Worm (Caenorhabditis elegans) whole organism, L1 larva: Measurements from ENCODE around the gene B0280.11.

ENCODE experiments used
- C16A3.4 ChIP-seq: fragments of 150-350 bp; optimal IDR thresholded peaks from 2 replicates; lab custom pipeline; 2014; ENCODE audit warnings: missing biosample characterization, missing genetic modification characterization
- C34B4.2 ChIP-seq: sonication (generic microtip); optimal IDR thresholded peaks from 2 replicates; lab custom pipeline; 2017; ENCODE audit warnings: mild to moderate bottlenecking, missing genetic modification characterization, missing compliant biosample characterization
- F16B12.6 ChIP-seq: fragments of 150-350 bp; optimal IDR thresholded peaks from 2 replicates; lab custom pipeline; 2014; ENCODE audit warnings: missing biosample characterization, missing genetic modification characterization
- Y116A8C.19 ChIP-seq: sonication (generic microtip); optimal IDR thresholded peaks from 2 replicates; lab custom pipeline; 2016; ENCODE audit warnings: missing compliant biosample characterization, missing genetic modification characterization, borderline replicate concordance
- alr-1 ChIP-seq: fragments of 200-800 bp; sonication (Bioruptor generic); optimal IDR thresholded peaks from 2 replicates; lab custom pipeline; 2018; ENCODE audit warnings: borderline replicate concordance, mild to moderate bottlenecking, missing genetic modification characterization, missing compliant biosample characterization
- aly-2 ChIP-seq: fragments of 150-350 bp; optimal IDR thresholded peaks from 2 replicates; lab custom pipeline; 2014; ENCODE audit warnings: missing biosample characterization, missing genetic modification characterization
- blmp-1 ChIP-seq: fragments of 150-350 bp; optimal IDR thresholded peaks from 2 replicates; lab custom pipeline; 2014; ENCODE audit warnings: missing biosample characterization, missing genetic modification characterization
- ceh-82 ChIP-seq, 3 experiments: fragments of 150-350 bp in 1 of 3; sonication (generic microtip) in 2 of 3; optimal IDR thresholded peaks; 2 replicates each; lab custom pipeline; 2014 to 2017; ENCODE audit warnings: missing biosample characterization in 3 of 3, missing genetic modification characterization in 3 of 3
- egl-13 ChIP-seq: sonication (generic microtip); optimal IDR thresholded peaks from 2 replicates; lab custom pipeline; 2016; ENCODE audit warnings: missing genotype, missing genetic modification reagents, missing genetic modification characterization, missing compliant biosample characterization
- elt-2 ChIP-seq: sonication (generic microtip); optimal IDR thresholded peaks from 2 replicates; lab custom pipeline; 2016; ENCODE audit warnings: missing genetic modification characterization, mild to moderate bottlenecking, inconsistent platforms, missing compliant biosample characterization, missing genetic modification reagents
- elt-3 ChIP-seq, 6 experiments: fragments of 150-350 bp in 1 of 6; sonication (generic microtip); optimal IDR thresholded peaks; 2 replicates each; lab custom pipeline; 2017 to 2018; ENCODE audit warnings: missing biosample characterization in 6 of 6, missing genetic modification characterization in 6 of 6, inconsistent platforms in 1 of 6
- ets-5 ChIP-seq: fragments of 200-800 bp; sonication (Bioruptor generic); IDR thresholded peaks from 2 replicates; pipeline ENCODE4 v1.3.6; 2022; ENCODE audit warnings: missing genetic modification characterization, missing compliant biosample characterization
- fkh-10 ChIP-seq: sonication (generic microtip); optimal IDR thresholded peaks from 2 replicates; lab custom pipeline; 2017; ENCODE audit warnings: missing biosample characterization, missing genetic modification reagents, missing genetic modification characterization
- fkh-8 ChIP-seq: sonication (generic microtip); optimal IDR thresholded peaks from 2 replicates; lab custom pipeline; 2016; ENCODE audit warnings: mild to moderate bottlenecking, missing genetic modification characterization, missing compliant biosample characterization
- fos-1 ChIP-seq: fragments of 150-350 bp; optimal IDR thresholded peaks from 2 replicates; lab custom pipeline; 2014; ENCODE audit warnings: missing biosample characterization, missing genetic modification characterization
- grh-1 ChIP-seq: fragments of 200-800 bp; sonication (Bioruptor generic); IDR thresholded peaks from 2 replicates; pipeline ENCODE4 v1.3.6; 2022; ENCODE audit warnings: missing genetic modification reagents, missing genetic modification characterization, missing compliant biosample characterization
- hlh-17 ChIP-seq: fragments of 200-800 bp; sonication (Bioruptor generic); optimal IDR thresholded peaks from 2 replicates; lab custom pipeline; 2018; ENCODE audit warnings: missing genetic modification characterization, mild to moderate bottlenecking, missing compliant biosample characterization, moderate library complexity, borderline replicate concordance
- hlh-4 ChIP-seq: sonication (generic microtip); optimal IDR thresholded peaks from 2 replicates; lab custom pipeline; 2016; ENCODE audit warnings: mild to moderate bottlenecking, missing genetic modification characterization, missing compliant biosample characterization
- hpl-2 ChIP-seq: fragments of 150-350 bp; optimal IDR thresholded peaks from 2 replicates; lab custom pipeline; 2014; ENCODE audit warnings: missing biosample characterization, missing genetic modification reagents, missing genetic modification characterization
- irx-1 ChIP-seq: sonication (generic microtip); optimal IDR thresholded peaks from 2 replicates; lab custom pipeline; 2016; ENCODE audit warnings: missing genetic modification characterization, missing compliant biosample characterization
- isw-1 ChIP-seq: fragments of 200-800 bp; sonication (Bioruptor generic); IDR thresholded peaks from 2 replicates; pipeline ENCODE4 v1.3.6; 2022; ENCODE audit warnings: missing genetic modification characterization, missing compliant biosample characterization
- jun-1 ChIP-seq: fragments of 150-350 bp; optimal IDR thresholded peaks from 2 replicates; lab custom pipeline; 2014; ENCODE audit warnings: missing biosample characterization, missing genetic modification reagents, missing genetic modification characterization
- lin-13 ChIP-seq: fragments of 150-350 bp; optimal IDR thresholded peaks from 2 replicates; lab custom pipeline; 2014; ENCODE audit warnings: missing biosample characterization, missing genetic modification reagents, missing genetic modification characterization
- lin-14 ChIP-seq: fragments of 200-800 bp; sonication (Bioruptor generic); optimal IDR thresholded peaks from 2 replicates; lab custom pipeline; 2018; ENCODE audit warnings: mild to moderate bottlenecking, missing genetic modification characterization, moderate library complexity, missing compliant biosample characterization
- lsy-2 ChIP-seq, 2 experiments: fragments of 150-350 bp; optimal IDR thresholded peaks; 2 replicates each; lab custom pipeline; 2014; ENCODE audit warnings: missing biosample characterization in 2 of 2, missing genetic modification characterization in 2 of 2
- mab-9 ChIP-seq: fragments of 200-800 bp; sonication (Bioruptor generic); IDR thresholded peaks from 2 replicates; pipeline ENCODE4 v1.3.6; 2022; ENCODE audit warnings: missing genetic modification reagents, missing genetic modification characterization, missing compliant biosample characterization
- mdl-1 ChIP-seq, 2 experiments: fragments of 150-350 bp; optimal IDR thresholded peaks; 2 replicates each; lab custom pipeline; 2014 to 2017; ENCODE audit warnings: missing biosample characterization in 2 of 2, missing genetic modification characterization in 2 of 2, inconsistent platforms in 1 of 2
- mef-2 ChIP-seq: fragments of 150-350 bp; optimal IDR thresholded peaks from 2 replicates; lab custom pipeline; 2014; ENCODE audit warnings: missing biosample characterization, missing genetic modification characterization
- nhr-12 ChIP-seq: sonication (generic microtip); optimal IDR thresholded peaks from 2 replicates; lab custom pipeline; 2017; ENCODE audit warnings: missing biosample characterization, missing genetic modification characterization
- nhr-19 ChIP-seq: fragments of 200-800 bp; sonication (Bioruptor generic); conservative IDR thresholded peaks from 2 replicates; pipeline ENCODE4 v1.3.6; 2022; ENCODE audit warnings: missing genetic modification characterization, missing compliant biosample characterization
- nhr-20 ChIP-seq: sonication (generic microtip); optimal IDR thresholded peaks from 2 replicates; lab custom pipeline; 2016; ENCODE audit warnings: mild to moderate bottlenecking, missing genetic modification characterization, missing compliant biosample characterization
- nhr-28 ChIP-seq: fragments of 150-350 bp; optimal IDR thresholded peaks from 2 replicates; lab custom pipeline; 2014; ENCODE audit warnings: missing biosample characterization, missing genetic modification characterization
- nhr-71 ChIP-seq: sonication (generic microtip); optimal IDR thresholded peaks from 2 replicates; lab custom pipeline; 2016; ENCODE audit warnings: mild to moderate bottlenecking, missing genetic modification characterization, moderate library complexity, missing compliant biosample characterization
- nhr-76 ChIP-seq: sonication (generic microtip); optimal IDR thresholded peaks from 2 replicates; lab custom pipeline; 2017; ENCODE audit warnings: missing biosample characterization, missing genetic modification characterization
- nhr-77 ChIP-seq: fragments of 150-350 bp; optimal IDR thresholded peaks from 2 replicates; lab custom pipeline; 2014; ENCODE audit warnings: missing biosample characterization, missing genetic modification characterization
- nhr-84 ChIP-seq: sonication (generic microtip); optimal IDR thresholded peaks from 2 replicates; lab custom pipeline; 2017; ENCODE audit warnings: missing biosample characterization, missing genetic modification characterization
- pax-3 ChIP-seq: fragments of 200-800 bp; sonication (Bioruptor generic); optimal IDR thresholded peaks from 2 replicates; lab custom pipeline; 2018; ENCODE audit warnings: mild to moderate bottlenecking, missing genetic modification characterization, moderate library complexity, missing compliant biosample characterization
- rnt-1 ChIP-seq: sonication (generic microtip); optimal IDR thresholded peaks from 2 replicates; lab custom pipeline; 2016; ENCODE audit warnings: mild to moderate bottlenecking, missing genetic modification characterization, moderate library complexity, missing compliant biosample characterization
- snpc-4 ChIP-seq: fragments of 150-350 bp; optimal IDR thresholded peaks from 2 replicates; lab custom pipeline; 2014; ENCODE audit warnings: missing biosample characterization, missing genetic modification characterization
- snu-23 ChIP-seq: sonication (generic microtip); optimal IDR thresholded peaks from 2 replicates; lab custom pipeline; 2016; ENCODE audit warnings: missing genetic modification characterization, missing compliant biosample characterization
- sptf-1 ChIP-seq: fragments of 150-350 bp; optimal IDR thresholded peaks from 2 replicates; lab custom pipeline; 2014; ENCODE audit warnings: missing biosample characterization, missing genetic modification characterization
- sup-37 ChIP-seq: fragments of 200-800 bp; sonication (Bioruptor generic); optimal IDR thresholded peaks from 2 replicates; lab custom pipeline; 2018; ENCODE audit warnings: mild to moderate bottlenecking, missing genetic modification characterization, missing compliant biosample characterization
- unc-130 ChIP-seq: fragments of 150-350 bp; optimal IDR thresholded peaks from 2 replicates; lab custom pipeline; 2017; ENCODE audit warnings: missing biosample characterization, missing genetic modification characterization, inconsistent platforms
- unc-62 ChIP-seq: fragments of 150-350 bp; optimal IDR thresholded peaks from 2 replicates; lab custom pipeline; 2014; ENCODE audit warnings: missing biosample characterization, missing genetic modification reagents, missing genetic modification characterization
- unc-86 ChIP-seq: sonication (generic microtip); optimal IDR thresholded peaks from 2 replicates; lab custom pipeline; 2016; ENCODE audit warnings: missing genetic modification characterization, missing compliant biosample characterization
- vab-15 ChIP-seq: sonication (generic microtip); optimal IDR thresholded peaks from 2 replicates; lab custom pipeline; 2017; ENCODE audit warnings: missing genotype, mild to moderate bottlenecking, missing genetic modification characterization, missing compliant biosample characterization
- xbp-1 ChIP-seq: sonication (generic microtip); optimal IDR thresholded peaks from 2 replicates; lab custom pipeline; 2016; ENCODE audit warnings: missing genetic modification characterization, missing compliant biosample characterization
- zag-1 ChIP-seq: fragments of 150-350 bp; optimal IDR thresholded peaks from 2 replicates; lab custom pipeline; 2014; ENCODE audit warnings: missing biosample characterization, missing genetic modification characterization
- zip-4 ChIP-seq: fragments of 200-800 bp; sonication (Bioruptor generic); optimal IDR thresholded peaks from 2 replicates; lab custom pipeline; 2018; ENCODE audit warnings: mild to moderate bottlenecking, missing genetic modification characterization, moderate library complexity, missing compliant biosample characterization
- ztf-11 ChIP-seq, 2 experiments: sonication (generic microtip); optimal IDR thresholded peaks; 2 replicates each; lab custom pipeline; 2016 to 2017; ENCODE audit warnings: missing genetic modification characterization in 2 of 2, missing biosample characterization in 1 of 2, missing compliant biosample characterization in 1 of 2

Gene B0280.11

DNA sequence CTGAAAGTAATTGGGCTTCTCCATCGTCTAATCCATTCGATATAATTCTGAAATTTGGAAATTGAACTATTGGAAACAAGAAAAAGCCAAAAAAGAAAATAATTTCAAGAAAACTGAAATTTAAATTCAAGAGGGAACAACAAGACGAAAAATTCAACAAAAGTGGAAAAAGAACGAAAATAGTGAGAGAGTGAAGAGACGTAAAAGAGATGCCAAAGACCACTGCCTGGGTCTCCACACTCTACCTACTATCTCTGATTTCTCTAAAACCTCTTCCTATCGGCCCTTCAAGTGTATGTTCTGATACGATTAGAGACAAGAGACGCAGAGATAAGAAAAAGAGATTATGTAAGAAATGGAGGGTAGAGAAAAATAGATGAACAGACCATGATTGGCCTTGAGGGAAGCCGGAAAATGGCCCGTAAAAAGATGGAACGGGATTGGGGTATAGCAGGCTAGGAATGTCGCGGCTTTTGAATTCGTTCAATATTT is 15.7 kb upstream of the B0280.11 start, which contains the start of gene ogt-1 (continued):
- no peak for TF ChIP-seq ztf-11 (tag; optimal IDR thresholded peaks at IDR 0.05; lab: Kevin White, UChicago)
- TF ChIP-seq unc-130 (tag; lab: Kevin White, UChicago) = no peak
- peak; percentile 80 for TF ChIP-seq rnt-1 (tag; lab: Kevin White, UChicago)
- TF ChIP-seq elt-2 (tag; lab: Kevin White, UChicago) = peak; percentile 62
- TF ChIP-seq mdl-1 (tag; optimal IDR thresholded peaks at IDR 0.05; lab: Kevin White, UChicago) = peak in 1 of 2 experiments; percentile 79
- TF ChIP-seq nhr-77 (tag; lab: Kevin White, UChicago) = peak; percentile 71
- TF ChIP-seq isw-1 (GFP tag; lab: Robert Waterston, UW) = peak; percentile 70
- TF ChIP-seq sup-37 (GFP tag; lab: Kevin White, UChicago) = no peak
- TF ChIP-seq hlh-17 (GFP tag; lab: Kevin White, UChicago) = no peak
- no peak for TF ChIP-seq Y116A8C.19 (tag; lab: Kevin White, UChicago)
- peak; percentile 82 for TF ChIP-seq fos-1
- TF ChIP-seq pax-3 (tag; lab: Kevin White, UChicago) = no peak
- peak; percentile 61 for TF ChIP-seq fkh-10 (GFP tag; lab: Kevin White, UChicago)
- peak in 3 of 6 experiments; percentile 18 to 83 (median 78) for TF ChIP-seq elt-3 (tag; optimal IDR thresholded peaks at IDR 0.05; lab: Kevin White, UChicago)
- peak; percentile 66 for TF ChIP-seq aly-2 (tag; lab: Kevin White, UChicago)
- no peak for TF ChIP-seq mab-9 (GFP tag; lab: Robert Waterston, UW)
- no peak for TF ChIP-seq zip-4 (GFP tag; lab: Kevin White, UChicago)
- peak; percentile 97 for TF ChIP-seq lin-14 (GFP tag; lab: Kevin White, UChicago)
- TF ChIP-seq sptf-1 = no peak
- TF ChIP-seq nhr-76 (tag; lab: Kevin White, UChicago) = no peak
- no peak for TF ChIP-seq hlh-4 (tag; lab: Kevin White, UChicago)
- TF ChIP-seq lin-13 (GFP tag; lab: Kevin White, UChicago) = peak; percentile 82
- no peak for TF ChIP-seq nhr-84
- TF ChIP-seq grh-1 (GFP tag; lab: Robert Waterston, UW) = peak; percentile 69
- TF ChIP-seq alr-1 = no peak
- peak; percentile 36 for TF ChIP-seq hpl-2
- peak; percentile 39 for TF ChIP-seq zag-1 (tag; lab: Kevin White, UChicago)
- peak; percentile 76 for TF ChIP-seq snpc-4 (tag; lab: Kevin White, UChicago)
- peak; percentile 69 for TF ChIP-seq C16A3.4
- TF ChIP-seq jun-1 = peak; percentile 68
- TF ChIP-seq nhr-28 (tag; lab: Kevin White, UChicago) = no peak

- TF ChIP-seq fkh-8 (no peak), lin-14 (GFP tag; lab: Kevin White, UChicago) (peak; percentile 51), grh-1 (GFP tag; lab: Robert Waterston, UW) (peak; percentile 74), snpc-4 (tag; lab: Kevin White, UChicago) (no peak), F16B12.6 (tag; lab: Kevin White, UChicago) (no peak), nhr-19 (GFP tag; lab: Robert Waterston, UW) (peak; percentile 26; the same call in 1 of the 2 replicates), snu-23 (peak; percentile 13), nhr-71 (tag; lab: Kevin White, UChicago) (peak; percentile 23), egl-13 (tag; lab: Kevin White, UChicago) (no peak), lsy-2 (tag; optimal IDR thresholded peaks at IDR 0.05; lab: Kevin White, UChicago) (peak in 1 of 2 experiments; percentile 17), nhr-20 (tag; lab: Kevin White, UChicago) (peak; percentile 17), jun-1 (no peak)
Measured at ce11 chrIII:7152569-7152968, 14.5 kb upstream of the B0280.11 start.

DNA sequence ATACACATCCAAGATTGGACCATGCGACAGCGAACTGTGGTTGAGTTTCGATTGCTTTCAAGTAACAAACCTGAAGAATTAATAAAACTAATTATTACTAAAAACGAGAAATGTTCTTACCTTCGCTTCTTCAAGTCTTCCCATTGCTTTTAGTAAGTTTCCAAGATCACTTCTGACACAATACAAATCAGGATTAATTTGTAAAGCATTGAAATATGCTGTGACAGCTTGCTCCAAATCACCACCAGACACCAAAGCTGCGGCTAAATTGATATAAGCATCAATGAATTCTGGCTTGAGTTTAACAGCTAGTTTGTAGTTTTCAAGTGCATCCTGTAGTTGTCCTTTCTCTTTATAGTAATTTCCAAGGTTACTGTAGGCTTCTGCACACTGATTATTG is 12.1 kb upstream of the B0280.11 start:
- TF ChIP-seq C34B4.2 (no peak), nhr-20 (tag; lab: Kevin White, UChicago) (no peak), vab-15 (tag; lab: Kevin White, UChicago) (no peak), nhr-77 (tag; lab: Kevin White, UChicago) (no peak), unc-86 (tag; lab: Kevin White, UChicago) (no peak), ets-5 (GFP tag; lab: Robert Waterston, UW) (no peak), blmp-1 (tag; lab: Kevin White, UChicago) (no peak), ceh-82 (tag; optimal IDR thresholded peaks at IDR 0.05; lab: Kevin White, UChicago) (no peak), lsy-2 (tag; optimal IDR thresholded peaks at IDR 0.05; lab: Kevin White, UChicago) (no peak), nhr-12 (tag; lab: Kevin White, UChicago) (no peak), irx-1 (no peak), pax-3 (tag; lab: Kevin White, UChicago) (no peak), fkh-8 (no peak), xbp-1 (tag; lab: Kevin White, UChicago) (no peak), unc-62 (GFP tag; lab: Kevin White, UChicago) (no peak), mdl-1 (tag; optimal IDR thresholded peaks at IDR 0.05; lab: Kevin White, UChicago) (no peak), mef-2 (tag; lab: Kevin White, UChicago) (no peak), hlh-4 (tag; lab: Kevin White, UChicago) (no peak)
